Worm (Caenorhabditis elegans) whole organism, young adult: Measurements from ENCODE around the gene letm-1.

ENCODE experiments used
- B0035.1 ChIP-seq: sonication (generic microtip); optimal IDR thresholded peaks from 2 replicates; lab custom pipeline; 2016; ENCODE audit warnings: missing genetic modification characterization, mild to moderate bottlenecking, missing compliant biosample characterization, missing genotype, missing genetic modification reagents
- rcor-1 ChIP-seq: fragments of 200-800 bp; sonication (Bioruptor generic); IDR thresholded peaks from 2 replicates; pipeline ENCODE4 v1.3.6; 2022; ENCODE audit warnings: missing genetic modification reagents, missing genetic modification characterization, missing compliant biosample characterization
- unc-130 ChIP-seq: sonication (generic microtip); optimal IDR thresholded peaks from 2 replicates; lab custom pipeline; 2016; ENCODE audit warnings: missing genetic modification reagents, missing genetic modification characterization, missing compliant biosample characterization
- unc-62 ChIP-seq: fragments of 150-350 bp; optimal IDR thresholded peaks from 2 replicates; lab custom pipeline; 2014; ENCODE audit warnings: missing biosample characterization, missing genetic modification reagents, missing genetic modification characterization
- ztf-6 ChIP-seq: fragments of 200-800 bp; sonication (Bioruptor generic); IDR thresholded peaks from 2 replicates; pipeline ENCODE4 v1.3.6; 2022; ENCODE audit warnings: missing genetic modification reagents, missing genetic modification characterization, missing compliant biosample characterization

DNA sequence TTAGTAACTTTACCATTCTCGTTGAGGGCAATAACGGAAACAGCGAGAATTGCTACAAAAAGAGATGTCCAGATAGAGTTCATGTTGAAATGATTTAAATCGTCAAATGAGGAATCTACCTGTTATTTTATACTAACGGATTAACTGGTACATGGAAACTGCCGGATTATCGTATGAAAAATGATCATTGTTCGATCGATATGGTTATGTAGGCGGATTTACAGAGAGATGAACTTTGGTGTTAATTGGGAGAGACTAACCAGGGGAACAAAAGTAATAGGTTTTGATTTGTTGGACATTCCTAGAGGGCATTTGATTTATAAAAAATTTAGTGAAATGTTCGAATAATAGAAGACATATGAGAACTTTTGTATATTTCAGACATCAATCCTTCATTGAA, 49.3 kb upstream of the letm-1 start, which contains the start of gene spig-9:
- TF ChIP-seq ztf-6 (GFP tag; lab: Robert Waterston, UW) = no peak
- no peak for TF ChIP-seq B0035.1 (tag; lab: Kevin White, UChicago)
- TF ChIP-seq unc-130 (GFP tag; lab: Kevin White, UChicago) = no peak
- TF ChIP-seq unc-62 (GFP tag; lab: Kevin White, UChicago) = no peak
- TF ChIP-seq rcor-1 (GFP tag; lab: Robert Waterston, UW) = no peak
